Fruit fly (Drosophila melanogaster) whole organism, prepupa: ENCODE results near the gene sa.

Source experiments
- Blimp-1 ChIP-seq: fragments of 200-800 bp; sonication (Bioruptor generic); optimal IDR thresholded peaks from 3 replicates; lab custom pipeline; 2017; ENCODE audit warnings: missing biosample characterization, missing genetic modification characterization, mild to moderate bottlenecking, moderate library complexity, missing genetic modification reagents
- CG10631 ChIP-seq: fragments of 200-800 bp; sonication (Bioruptor generic); optimal IDR thresholded peaks from 2 replicates; lab custom pipeline; 2016; ENCODE audit warnings: missing biosample characterization, missing genetic modification characterization
- CG10669 ChIP-seq: fragments of 200-800 bp; sonication (Bioruptor generic); optimal IDR thresholded peaks from 3 replicates; lab custom pipeline; 2018; ENCODE audit warnings: missing biosample characterization, mild to moderate bottlenecking, missing genetic modification characterization, moderate library complexity
- CG11294 ChIP-seq: fragments of 200-800 bp; sonication (Bioruptor generic); IDR thresholded peaks from 2 replicates; pipeline ENCODE4 v1.3.6; 2022; ENCODE audit warnings: missing biosample characterization, missing genetic modification characterization
- CG11762 ChIP-seq: fragments of 200-800 bp; sonication (Bioruptor generic); optimal IDR thresholded peaks from 3 replicates; lab custom pipeline; 2016; ENCODE audit warnings: missing biosample characterization, missing genetic modification characterization; ENCODE audit not compliant: insufficient read depth
- CG11902 ChIP-seq: fragments of 200-800 bp; sonication (Bioruptor generic); optimal IDR thresholded peaks from 3 replicates; lab custom pipeline; 2016; ENCODE audit warnings: missing biosample characterization, missing genetic modification characterization
- CG15336 ChIP-seq: fragments of 200-800 bp; sonication (Bioruptor generic); IDR thresholded peaks from 2 replicates; pipeline ENCODE4 v1.3.6; 2022; ENCODE audit warnings: missing biosample characterization, missing genetic modification characterization
- CG16779 ChIP-seq: fragments of 200-800 bp; sonication (Bioruptor generic); optimal IDR thresholded peaks from 3 replicates; lab custom pipeline; 2017; ENCODE audit warnings: missing biosample characterization, mild to moderate bottlenecking, missing genetic modification characterization
- CG3032 ChIP-seq: fragments of 200-800 bp; optimal IDR thresholded peaks from 2 replicates; lab custom pipeline; 2019; ENCODE audit warnings: missing biosample characterization, mild to moderate bottlenecking, missing genetic modification characterization, moderate library complexity
- CG31627 ChIP-seq: fragments of 200-800 bp; sonication (Bioruptor generic); optimal IDR thresholded peaks from 3 replicates; lab custom pipeline; 2016; ENCODE audit warnings: missing biosample characterization, missing genetic modification characterization
- CG32006 ChIP-seq: fragments of 200-800 bp; sonication (Bioruptor generic); optimal IDR thresholded peaks from 3 replicates; lab custom pipeline; 2017; ENCODE audit warnings: missing biosample characterization, mild to moderate bottlenecking, missing genetic modification characterization
- CG3919 ChIP-seq: fragments of 200-800 bp; sonication (Bioruptor generic); optimal IDR thresholded peaks from 3 replicates; lab custom pipeline; 2016; ENCODE audit warnings: missing biosample characterization, missing genetic modification characterization
- CG4318 ChIP-seq: fragments of 200-800 bp; sonication (Bioruptor generic); optimal IDR thresholded peaks from 3 replicates; lab custom pipeline; 2017; ENCODE audit warnings: missing biosample characterization, mild to moderate bottlenecking, missing genetic modification characterization
- CG6163 ChIP-seq: fragments of 200-800 bp; sonication (Bioruptor generic); IDR thresholded peaks from 3 replicates; pipeline ENCODE4 v1.3.6; 2022; ENCODE audit warnings: missing biosample characterization, missing genetic modification characterization
- CG6276 ChIP-seq: fragments of 200-800 bp; sonication (Bioruptor generic); optimal IDR thresholded peaks from 2 replicates; lab custom pipeline; 2017; ENCODE audit warnings: missing biosample characterization, mild to moderate bottlenecking, missing genetic modification characterization
- CG6808 ChIP-seq: fragments of 200-800 bp; sonication (Bioruptor generic); optimal IDR thresholded peaks from 3 replicates; lab custom pipeline; 2017; ENCODE audit warnings: missing biosample characterization, missing genetic modification characterization, mild to moderate bottlenecking, moderate library complexity, missing genetic modification reagents
- CG6854 ChIP-seq: fragments of 200-800 bp; sonication (Bioruptor generic); optimal IDR thresholded peaks from 2 replicates; lab custom pipeline; 2017; ENCODE audit warnings: missing biosample characterization, mild to moderate bottlenecking, missing genetic modification characterization
- CG7368 ChIP-seq: fragments of 200-800 bp; sonication (Bioruptor generic); optimal IDR thresholded peaks from 3 replicates; lab custom pipeline; 2016; ENCODE audit warnings: missing biosample characterization, missing genetic modification characterization
- CG8119 ChIP-seq: fragments of 200-800 bp; sonication (Bioruptor generic); IDR thresholded peaks from 3 replicates; pipeline ENCODE4 v1.3.6; 2022; ENCODE audit warnings: missing biosample characterization, missing genetic modification characterization
- CG8319 ChIP-seq: fragments of 200-800 bp; sonication (Bioruptor generic); optimal IDR thresholded peaks from 3 replicates; lab custom pipeline; 2016; ENCODE audit warnings: missing biosample characterization, missing genetic modification characterization
- CG8632 ChIP-seq: fragments of 200-800 bp; sonication (Bioruptor generic); optimal IDR thresholded peaks from 3 replicates; lab custom pipeline; 2016; ENCODE audit warnings: missing biosample characterization, missing genetic modification characterization
- Eip75B ChIP-seq: fragments of 200-800 bp; sonication (Bioruptor generic); optimal IDR thresholded peaks from 3 replicates; lab custom pipeline; 2016; ENCODE audit warnings: missing biosample characterization, missing genetic modification characterization
- Eip78C ChIP-seq: fragments of 200-800 bp; sonication (Bioruptor generic); peaks from one replicate; lab custom pipeline; 2016; ENCODE audit warnings: missing biosample characterization, missing genetic modification characterization
- Eip93F ChIP-seq: fragments of 200-800 bp; sonication (Bioruptor generic); optimal IDR thresholded peaks from 2 replicates; lab custom pipeline; 2016; ENCODE audit warnings: missing biosample characterization, mild to moderate bottlenecking, missing genetic modification characterization
- Ets21C ChIP-seq: fragments of 200-800 bp; sonication (Bioruptor generic); optimal IDR thresholded peaks from 3 replicates; lab custom pipeline; 2016; ENCODE audit warnings: missing biosample characterization, missing genetic modification characterization
- Ets96B ChIP-seq: fragments of 200-800 bp; optimal IDR thresholded peaks from 2 replicates; lab custom pipeline; 2019; ENCODE audit warnings: missing biosample characterization, mild to moderate bottlenecking, missing genetic modification characterization, moderate library complexity
- Hr38 ChIP-seq: sonication (Bioruptor generic); optimal IDR thresholded peaks from 2 replicates; lab custom pipeline; 2016; ENCODE audit warnings: missing biosample characterization, missing genetic modification characterization
- Hr39 ChIP-seq: fragments of 200-800 bp; sonication (Bioruptor generic); optimal IDR thresholded peaks from 2 replicates; lab custom pipeline; 2016; ENCODE audit warnings: missing biosample characterization, missing genetic modification characterization
- Hr4 ChIP-seq: fragments of 200-800 bp; sonication (Bioruptor generic); optimal IDR thresholded peaks from 3 replicates; lab custom pipeline; 2016; ENCODE audit warnings: missing biosample characterization, missing genetic modification characterization
- Lpt ChIP-seq: fragments of 200-800 bp; sonication (Bioruptor generic); optimal IDR thresholded peaks from 3 replicates; lab custom pipeline; 2016; ENCODE audit warnings: missing biosample characterization, missing genetic modification characterization
- Met ChIP-seq: fragments of 200-800 bp; sonication (Bioruptor generic); optimal IDR thresholded peaks from 3 replicates; lab custom pipeline; 2016; ENCODE audit warnings: missing biosample characterization, missing genetic modification characterization
- OdsH ChIP-seq: fragments of 200-800 bp; sonication (Bioruptor generic); optimal IDR thresholded peaks from 3 replicates; lab custom pipeline; 2016; ENCODE audit warnings: missing biosample characterization, missing genetic modification characterization
- Smox ChIP-seq: fragments of 200-800 bp; sonication (Bioruptor generic); optimal IDR thresholded peaks from 3 replicates; lab custom pipeline; 2016; ENCODE audit warnings: missing biosample characterization, missing genetic modification characterization
- Sox102F ChIP-seq: fragments of 200-800 bp; sonication (Bioruptor generic); optimal IDR thresholded peaks from 2 replicates; lab custom pipeline; 2016; ENCODE audit warnings: missing biosample characterization, mild to moderate bottlenecking, missing genetic modification characterization
- Sox14 ChIP-seq: fragments of 200-800 bp; sonication (Bioruptor generic); optimal IDR thresholded peaks from 3 replicates; lab custom pipeline; 2016; ENCODE audit warnings: missing biosample characterization, missing genetic modification characterization
- Sox15 ChIP-seq: fragments of 200-800 bp; sonication (Bioruptor generic); optimal IDR thresholded peaks from 3 replicates; lab custom pipeline; 2016; ENCODE audit warnings: missing biosample characterization, missing genetic modification characterization
- achi ChIP-seq: fragments of 200-800 bp; sonication (Bioruptor generic); optimal IDR thresholded peaks from 3 replicates; lab custom pipeline; 2016; ENCODE audit warnings: missing biosample characterization, missing genetic modification characterization
- cyc ChIP-seq: fragments of 200-800 bp; sonication (Bioruptor generic); optimal IDR thresholded peaks from 3 replicates; lab custom pipeline; 2016; ENCODE audit warnings: missing biosample characterization, missing genetic modification characterization
- dac ChIP-seq: fragments of 200-800 bp; sonication (Bioruptor generic); optimal IDR thresholded peaks from 2 replicates; lab custom pipeline; 2017; ENCODE audit warnings: missing biosample characterization, mild to moderate bottlenecking, missing genetic modification characterization
- dsx ChIP-seq: fragments of 200-800 bp; optimal IDR thresholded peaks from 3 replicates; lab custom pipeline; 2019; ENCODE audit warnings: missing biosample characterization, mild to moderate bottlenecking, missing genetic modification characterization, moderate library complexity; ENCODE audit not compliant: poor library complexity, severe bottlenecking
- fd59A ChIP-seq: fragments of 200-800 bp; sonication (Bioruptor generic); optimal IDR thresholded peaks from 2 replicates; lab custom pipeline; 2017; ENCODE audit warnings: missing biosample characterization, mild to moderate bottlenecking, missing genetic modification characterization, missing genetic modification reagents
- fd85E ChIP-seq: fragments of 200-800 bp; sonication (Bioruptor generic); optimal IDR thresholded peaks from 3 replicates; lab custom pipeline; 2016; ENCODE audit warnings: missing biosample characterization, missing genetic modification characterization
- fkh ChIP-seq: fragments of 200-800 bp; sonication (Bioruptor generic); optimal IDR thresholded peaks from 3 replicates; lab custom pipeline; 2017; ENCODE audit warnings: missing biosample characterization, mild to moderate bottlenecking, missing genetic modification characterization, moderate library complexity
- lz ChIP-seq: fragments of 200-800 bp; sonication (Bioruptor generic); optimal IDR thresholded peaks from 3 replicates; lab custom pipeline; 2016; ENCODE audit warnings: missing biosample characterization, missing genetic modification characterization
- net ChIP-seq: fragments of 200-800 bp; sonication (Bioruptor generic); optimal IDR thresholded peaks from 3 replicates; lab custom pipeline; 2016; ENCODE audit warnings: missing biosample characterization, missing genetic modification characterization
- pdm3 ChIP-seq: fragments of 200-800 bp; sonication (Bioruptor generic); optimal IDR thresholded peaks from 3 replicates; lab custom pipeline; 2016; ENCODE audit warnings: missing biosample characterization, missing genetic modification characterization
- salr ChIP-seq, 2 experiments: fragments of 200-800 bp; sonication (Bioruptor generic); optimal IDR thresholded peaks; 3 replicates each; lab custom pipeline; 2016 to 2018; ENCODE audit warnings: missing biosample characterization in 2 of 2, missing genetic modification characterization in 2 of 2, mild to moderate bottlenecking in 1 of 2
- spab ChIP-seq: fragments of 200-800 bp; sonication (Bioruptor generic); optimal IDR thresholded peaks from 2 replicates; lab custom pipeline; 2017; ENCODE audit warnings: missing biosample characterization, mild to moderate bottlenecking, missing genetic modification characterization, missing genetic modification reagents
- ss ChIP-seq, 2 experiments: fragments of 200-800 bp; sonication (Bioruptor generic); optimal IDR thresholded peaks; 2 replicates in 1 of 2; 3 replicates in 1 of 2; lab custom pipeline; 2017 to 2018; ENCODE audit warnings: mild to moderate bottlenecking in 2 of 2, missing biosample characterization in 2 of 2, missing genetic modification characterization in 2 of 2, moderate library complexity in 1 of 2
- svp ChIP-seq: fragments of 200-800 bp; sonication (Bioruptor generic); peaks from one replicate; lab custom pipeline; 2016; ENCODE audit warnings: missing biosample characterization, missing genetic modification characterization
- topi ChIP-seq: fragments of 200-800 bp; sonication (Bioruptor generic); optimal IDR thresholded peaks from 3 replicates; lab custom pipeline; 2016; ENCODE audit warnings: missing biosample characterization, missing genetic modification characterization
- vri ChIP-seq: fragments of 200-800 bp; sonication (Bioruptor generic); optimal IDR thresholded peaks from 3 replicates; lab custom pipeline; 2016; ENCODE audit warnings: missing biosample characterization, mild to moderate bottlenecking, missing genetic modification characterization

sa gene

dm6 chr3L:21382158-21382610 lies 24.4 kb downstream of the sa start, which contains the start of gene rgn:
TSS of gene rgn (plus strand) at chr3L:21382501.
- TF ChIP-seq Sox15 (GFP tag; lab: Kevin White, UChicago), result peak; percentile 80
- TF ChIP-seq Eip93F (GFP tag; lab: Kevin White, UChicago), result no peak
- peak; percentile 83 for TF ChIP-seq pdm3 (GFP tag; lab: Kevin White, UChicago)
- TF ChIP-seq Sox102F (GFP tag; lab: Kevin White, UChicago), result peak; percentile 78
- peak; percentile 81 for TF ChIP-seq Met (GFP tag; lab: Kevin White, UChicago)
- TF ChIP-seq Hr38 (GFP tag; lab: Kevin White, UChicago), result no peak
- peak; percentile 74 for TF ChIP-seq Smox
- peak; percentile 75 for TF ChIP-seq topi (GFP tag; lab: Kevin White, UChicago)
- peak; percentile 84 for TF ChIP-seq spab (GFP tag; lab: Kevin White, UChicago)
- peak; percentile 61 for TF ChIP-seq fd85E (GFP tag; lab: Kevin White, UChicago)
- TF ChIP-seq net (GFP tag; lab: Kevin White, UChicago), result peak; percentile 87
- TF ChIP-seq CG11294 (GFP tag; lab: Robert Waterston, UW), result peak; percentile 68
- peak; percentile 70 for TF ChIP-seq CG11902 (GFP tag; lab: Kevin White, UChicago)
- peak; percentile 86 for TF ChIP-seq CG11762 (GFP tag; lab: Kevin White, UChicago)
- peak; percentile 75 for TF ChIP-seq CG6808 (GFP tag; lab: Kevin White, UChicago)
- TF ChIP-seq Eip78C, result peak; percentile 93
- peak; percentile 87 for TF ChIP-seq CG3032 (tag; lab: Kevin White, UChicago)
- TF ChIP-seq CG15336, result peak; percentile 90
- TF ChIP-seq Eip75B (GFP tag; lab: Kevin White, UChicago), result peak; percentile 78
- TF ChIP-seq CG3919, result peak; percentile 90
- peak; percentile 91 for TF ChIP-seq CG8632 (GFP tag; lab: Kevin White, UChicago)
- TF ChIP-seq CG6276 (GFP tag; lab: Kevin White, UChicago), result peak; percentile 89
- TF ChIP-seq dac, result peak; percentile 81
- TF ChIP-seq svp (GFP tag; lab: Kevin White, UChicago), result peak; percentile 87
- TF ChIP-seq ss (GFP tag; optimal IDR thresholded peaks at IDR 0.05; lab: Kevin White, UChicago), result peak; percentile 76 to 85
- peak; percentile 83 for TF ChIP-seq Hr39 (GFP tag; lab: Kevin White, UChicago)
- peak; percentile 62 for TF ChIP-seq CG6854 (GFP tag; lab: Kevin White, UChicago)
- peak; percentile 91 for TF ChIP-seq CG4318 (GFP tag; lab: Kevin White, UChicago)
- TF ChIP-seq CG8119 (GFP tag; lab: Robert Waterston, UW), result peak; percentile 93
- peak; percentile 80 for TF ChIP-seq lz (GFP tag; lab: Kevin White, UChicago)
- peak; percentile 54 for TF ChIP-seq Ets21C (GFP tag; lab: Kevin White, UChicago)
- peak; percentile 91 for TF ChIP-seq achi (GFP tag; lab: Kevin White, UChicago)
- peak; percentile 84 for TF ChIP-seq Sox14 (GFP tag; lab: Kevin White, UChicago)
- TF ChIP-seq CG31627 (GFP tag; lab: Kevin White, UChicago), result peak; percentile 78
- peak; percentile 81 for TF ChIP-seq CG8319
- TF ChIP-seq cyc, result peak; percentile 78
- peak; percentile 80 for TF ChIP-seq dsx
- TF ChIP-seq CG7368, result peak; percentile 81
- TF ChIP-seq vri (GFP tag; lab: Kevin White, UChicago), result peak; percentile 56
- peak; percentile 92 for TF ChIP-seq CG10631
- peak; percentile 89 for TF ChIP-seq Hr4 (GFP tag; lab: Kevin White, UChicago)
- TF ChIP-seq fkh (GFP tag; lab: Kevin White, UChicago), result peak; percentile 8
- peak; percentile 91 for TF ChIP-seq OdsH (GFP tag; lab: Kevin White, UChicago)
- peak; percentile 61 to 92 for TF ChIP-seq salr (GFP tag; optimal IDR thresholded peaks at IDR 0.05; lab: Kevin White, UChicago)
- peak; percentile 90 for TF ChIP-seq Lpt
- TF ChIP-seq CG16779 (tag; lab: Kevin White, UChicago), result peak; percentile 81
- peak; percentile 74 for TF ChIP-seq fd59A
- peak; percentile 88 for TF ChIP-seq Ets96B (tag; lab: Kevin White, UChicago)
- TF ChIP-seq CG32006 (GFP tag; lab: Kevin White, UChicago), result peak; percentile 97
- TF ChIP-seq CG6163, result peak; percentile 88
- TF ChIP-seq Blimp-1 (GFP tag; lab: Kevin White, UChicago), result peak; percentile 61
- peak; percentile 82 for TF ChIP-seq CG10669 (GFP tag; lab: Kevin White, UChicago)
